Fruit fly (Drosophila melanogaster): ENCODE results near the gene tna.
A peak's percentile ranks its signal among the peaks of the same experiment; 100 is the strongest.

Gene tna

dm6 chr3L:10904770-10905169, 69.4 kb downstream of the tna start (continued):
- TF ChIP-seq Opbp (GFP tag; IDR thresholded peaks at IDR 0.05; ENCODE audit: partially characterized antibody) (no peak), maf-S (GFP tag; optimal IDR thresholded peaks at IDR 0.05) (no peak), HLH3B (GFP tag; IDR thresholded peaks at IDR 0.05) (0 out of 2 replicates have a peak, but pooled peaks have one; percentile 41), CG17359 (tag; optimal IDR thresholded peaks at IDR 0.05) (peak; percentile 11), sens (GFP tag) (peak; percentile 45)

DNA sequence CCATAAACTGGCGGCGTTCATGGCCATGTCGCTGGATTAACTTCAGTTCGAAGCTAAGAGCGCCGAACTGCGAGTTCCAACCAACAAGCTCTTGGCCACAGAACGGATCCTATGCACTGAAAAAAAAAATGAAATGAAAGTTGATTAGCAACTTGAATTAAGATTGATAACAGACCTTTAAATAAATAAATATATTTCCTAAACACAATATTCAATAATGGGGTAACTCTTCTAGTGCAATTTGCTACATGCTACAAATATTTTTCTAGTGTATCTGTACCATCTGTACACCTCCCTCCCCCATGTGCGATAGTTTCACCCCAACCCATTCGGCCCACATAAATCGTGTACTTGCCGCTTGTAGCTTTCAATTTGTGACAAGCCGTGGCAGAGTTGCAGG, 74.3 kb downstream of the tna start:
- TF ChIP-seq CG16863 (GFP tag; optimal IDR thresholded peaks at IDR 0.05), result no peak
- TF ChIP-seq pzg (GFP tag; optimal IDR thresholded peaks at IDR 0.05), result no peak
- no peak for TF ChIP-seq HHEX (GFP tag; optimal IDR thresholded peaks at IDR 0.05)
- peak; percentile 20 for TF ChIP-seq sens (GFP tag)
- TF ChIP-seq gsb-n (tag; optimal IDR thresholded peaks at IDR 0.05), result no peak
- no peak for TF ChIP-seq Gsc (GFP tag; IDR thresholded peaks at IDR 0.05)

DNA sequence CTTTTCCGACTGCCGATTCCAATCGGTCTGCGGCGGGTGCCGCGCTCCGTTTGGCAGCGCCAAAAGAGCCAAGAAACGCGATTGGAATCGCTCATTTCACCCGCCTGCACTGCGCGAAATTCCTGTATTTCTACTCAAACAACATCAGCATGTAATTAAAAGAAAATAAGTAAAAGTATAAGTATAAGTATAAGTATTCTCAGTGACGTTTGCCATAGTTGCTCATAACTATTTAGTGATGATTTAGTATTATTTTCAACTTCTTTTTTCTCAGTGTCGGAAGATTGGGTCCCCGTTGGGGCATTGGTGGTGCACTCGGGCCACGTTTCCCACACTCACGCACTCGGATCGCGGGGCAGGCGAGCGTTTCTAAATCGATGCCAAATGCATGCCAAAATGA, 77.9 kb downstream of the tna start:
- TF ChIP-seq Drgx (GFP tag; IDR thresholded peaks at IDR 0.05) (peak; percentile 88), ERR (GFP tag; optimal IDR thresholded peaks at IDR 0.05) (no peak), wdn (GFP tag; IDR thresholded peaks at IDR 0.05) (no peak), lmd (GFP tag; IDR thresholded peaks at IDR 0.05) (peak; percentile 17; the same call in 1 of the 2 replicates), CG8281 (tag; optimal IDR thresholded peaks at IDR 0.05) (no peak), Hr51 (GFP tag; optimal IDR thresholded peaks at IDR 0.05) (no peak), Myb (GFP tag; optimal IDR thresholded peaks at IDR 0.05) (no peak), Doc3 (GFP tag; IDR thresholded peaks at IDR 0.05; ENCODE audit: partially characterized antibody) (no peak), Dek (tag; optimal IDR thresholded peaks at IDR 0.05) (no peak), Med (GFP tag) (peak; percentile 3), CG13296 (GFP tag; optimal IDR thresholded peaks at IDR 0.05) (no peak), stc (GFP tag; IDR thresholded peaks at IDR 0.05) (no peak), CG7786 (GFP tag; optimal IDR thresholded peaks at IDR 0.05) (no peak), maf-S (GFP tag; optimal IDR thresholded peaks at IDR 0.05) (no peak), CG1832 (GFP tag; optimal IDR thresholded peaks at IDR 0.05) (no peak), Ets65A (GFP tag) (peak; percentile 32), Spps (tag; optimal IDR thresholded peaks at IDR 0.05) (no peak), phol (tag; optimal IDR thresholded peaks at IDR 0.05) (no peak), Asciz (GFP tag; optimal IDR thresholded peaks at IDR 0.05) (no peak), ewg (GFP tag; optimal IDR thresholded peaks at IDR 0.05) (no peak), CG10321 (GFP tag; IDR thresholded peaks at IDR 0.05) (no peak), al (GFP tag; IDR thresholded peaks at IDR 0.05) (no peak), wek (GFP tag; optimal IDR thresholded peaks at IDR 0.05) (no peak), kah (GFP tag; optimal IDR thresholded peaks at IDR 0.05) (no peak), CG1024 (GFP tag; IDR thresholded peaks at IDR 0.05) (no peak), gce (GFP tag; IDR thresholded peaks at IDR 0.05) (no peak), ci (GFP tag; IDR thresholded peaks at IDR 0.05) (0 out of 3 replicates have a peak, but pooled peaks have one; percentile 19), Hand (GFP tag; optimal IDR thresholded peaks at IDR 0.05) (no peak), Bdp1 (GFP tag; optimal IDR thresholded peaks at IDR 0.05) (no peak), tgo (GFP tag; IDR thresholded peaks at IDR 0.05) (no peak), bsh (GFP tag; optimal IDR thresholded peaks at IDR 0.05) (peak in 1 of 2 experiments; percentile 14), sens (GFP tag) (peak; percentile 3), eve (GFP tag; optimal IDR thresholded peaks at IDR 0.05) (no peak), Six4 (GFP tag; optimal IDR thresholded peaks at IDR 0.05) (no peak), Fer1 (GFP tag; optimal IDR thresholded peaks at IDR 0.05) (no peak), bab2 (GFP tag; optimal IDR thresholded peaks at IDR 0.05) (no peak), CG14050 (GFP tag; IDR thresholded peaks at IDR 0.05) (no peak)

All from whole organism, embryonic.